Worm (Caenorhabditis elegans) whole organism, L4 larva: ENCODE data around the gene Y75B8A.44.

Source experiments
- R02D3.7 ChIP-seq: fragments of 150-350 bp; sonication (generic microtip); optimal IDR thresholded peaks from 3 replicates; lab custom pipeline; 2014; ENCODE audit warnings: missing biosample characterization, missing genetic modification characterization
- Y105C5A.15 ChIP-seq: fragments of 200-800 bp; sonication (Bioruptor generic); IDR thresholded peaks from 2 replicates; pipeline ENCODE4 v1.3.6; 2022; ENCODE audit warnings: missing genetic modification characterization, missing compliant biosample characterization
- ZK546.5 ChIP-seq, 2 experiments: sonication (generic microtip); optimal IDR thresholded peaks; 2 replicates each; lab custom pipeline; 2017; ENCODE audit warnings: missing biosample characterization in 2 of 2, missing genetic modification characterization in 2 of 2
- dve-1 ChIP-seq: sonication (generic microtip); optimal IDR thresholded peaks from 2 replicates; lab custom pipeline; 2017; ENCODE audit warnings: antibody characterized with exemption, mild to moderate bottlenecking, missing genetic modification characterization, missing compliant biosample characterization; ENCODE audit not compliant: insufficient read depth
- egl-27 ChIP-seq: sonication (generic microtip); optimal IDR thresholded peaks from 3 replicates; lab custom pipeline; 2017; ENCODE audit warnings: missing biosample characterization, missing genetic modification reagents, missing genetic modification characterization
- jun-1 ChIP-seq: fragments of 150-350 bp; optimal IDR thresholded peaks from 2 replicates; lab custom pipeline; 2014; ENCODE audit warnings: missing biosample characterization, missing genetic modification reagents, missing genetic modification characterization
- mdl-1 ChIP-seq, 2 experiments: fragments of 150-350 bp in 1 of 2; sonication (generic microtip) in 1 of 2; optimal IDR thresholded peaks; 2 replicates each; lab custom pipeline; 2014 to 2017; ENCODE audit warnings: missing biosample characterization in 2 of 2, missing genetic modification characterization in 2 of 2
- mdt-29 ChIP-seq: fragments of 200-800 bp; sonication (Bioruptor generic); IDR thresholded peaks from 2 replicates; pipeline ENCODE4 v1.3.6; 2022; ENCODE audit warnings: missing genetic modification reagents, missing genetic modification characterization, missing compliant biosample characterization
- nhr-41 ChIP-seq: fragments of 200-800 bp; sonication (Bioruptor generic); IDR thresholded peaks from 2 replicates; pipeline ENCODE4 v1.3.6; 2022; ENCODE audit warnings: missing genetic modification reagents, missing genetic modification characterization, missing compliant biosample characterization
- nhr-76 ChIP-seq: fragments of 150-350 bp; optimal IDR thresholded peaks from 2 replicates; lab custom pipeline; 2014; ENCODE audit warnings: missing biosample characterization, missing genetic modification characterization
- snpc-4 ChIP-seq: fragments of 150-350 bp; optimal IDR thresholded peaks from 2 replicates; lab custom pipeline; 2014; ENCODE audit warnings: missing biosample characterization, missing genetic modification characterization
- unc-130 ChIP-seq: sonication (generic microtip); optimal IDR thresholded peaks from 2 replicates; lab custom pipeline; 2016; ENCODE audit warnings: missing genetic modification reagents, missing genetic modification characterization, missing compliant biosample characterization

DNA sequence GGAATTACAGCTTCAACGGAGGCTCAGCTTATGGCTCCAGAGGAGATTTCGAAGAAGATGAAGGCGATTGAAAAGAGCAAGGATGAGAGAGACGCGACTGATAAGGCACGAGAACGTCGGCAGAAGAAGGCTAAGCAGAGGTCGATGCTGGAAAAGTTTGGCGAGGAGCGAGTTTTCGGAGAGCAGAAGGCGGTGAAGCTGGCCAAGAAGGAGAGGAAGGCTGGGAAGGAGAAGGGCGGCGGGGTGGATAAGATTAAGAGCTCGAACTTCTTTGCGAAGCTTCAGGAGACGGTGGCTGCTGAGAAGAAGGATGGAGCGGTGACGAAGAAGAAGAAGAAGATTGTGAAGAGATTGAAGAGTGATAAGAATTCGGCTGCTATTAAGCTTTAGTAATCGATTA is 35.1 kb upstream of the Y75B8A.44 start:
- TF ChIP-seq R02D3.7 (tag; lab: Kevin White, UChicago) (no peak), dve-1 (tag; lab: Kevin White, UChicago) (no peak), nhr-41 (no peak), mdt-29 (no peak), unc-130 (GFP tag; lab: Kevin White, UChicago) (no peak), mdl-1 (tag; optimal IDR thresholded peaks at IDR 0.05; lab: Kevin White, UChicago) (no peak), snpc-4 (no peak), Y105C5A.15 (no peak), nhr-76 (tag; lab: Kevin White, UChicago) (no peak), egl-27 (tag; lab: Kevin White, UChicago) (no peak), jun-1 (tag; lab: Kevin White, UChicago) (no peak), ZK546.5 (tag; optimal IDR thresholded peaks at IDR 0.05; lab: Kevin White, UChicago) (no peak)
